Fruit fly (Drosophila melanogaster) whole organism, larva: ENCODE data around the gene Pcmt.

ENCODE experiments used
- noc ChIP-seq: fragments of 200-800 bp; sonication (Bioruptor generic); optimal IDR thresholded peaks from 3 replicates; lab custom pipeline; 2019; ENCODE audit warnings: missing biosample characterization, mild to moderate bottlenecking, missing genetic modification characterization, moderate library complexity

Gene Pcmt

dm6 chr3R:5568590-5568989 is 14.5 kb upstream of the Pcmt start, which contains the start of the genes CG2931 and Rheb:
Gene CG2931, minus strand, starts transcription at chr3R:5568615.
Gene Rheb, plus strand, starts transcription at chr3R:5568921.
- peak; percentile 23 for TF ChIP-seq noc (tag; lab: Kevin White, UChicago)

- TF ChIP-seq noc (tag; lab: Kevin White, UChicago): peak; percentile 88
These were observed 11.5 kb upstream of the Pcmt start for dm6 chr3R:5565623-5566022.

dm6 chr3R:5564775-5565190 is 10.7 kb upstream of the Pcmt start, which contains the start of the genes CG14671 and CG12746:
Gene CG14671, minus strand, starts transcription at chr3R:5564815.
Gene CG12746, plus strand, starts transcription at chr3R:5564865.
- TF ChIP-seq noc (tag; lab: Kevin White, UChicago): no peak

dm6 chr3R:5563420-5563819 is 9.3 kb upstream of the Pcmt start, which contains the start of gene Pi4KIIalpha:
Gene Pi4KIIalpha, minus strand, starts transcription at chr3R:5563652.
- no peak for TF ChIP-seq noc (tag; lab: Kevin White, UChicago)

- TF ChIP-seq noc (tag; lab: Kevin White, UChicago): no peak
These were observed 8.8 kb upstream of the Pcmt start for dm6 chr3R:5562956-5563355.

dm6 chr3R:5554852-5555251 is 736 bp upstream of the Pcmt start, which contains the start of gene Snm1:
Gene Snm1, plus strand, starts transcription at chr3R:5555084.
- TF ChIP-seq noc (tag; lab: Kevin White, UChicago): no peak

dm6 chr3R:5551593-5551992 is 2.5 kb downstream of the Pcmt start:
- TF ChIP-seq noc (tag; lab: Kevin White, UChicago): no peak

- no peak for TF ChIP-seq noc (tag; lab: Kevin White, UChicago)
These were observed 3.0 kb downstream of the Pcmt start, which contains the start of gene mia for dm6 chr3R:5551068-5551467. Gene mia, minus strand, starts transcription at chr3R:5551168.

dm6 chr3R:5550452-5550851 is 3.7 kb downstream of the Pcmt start:
- no peak for TF ChIP-seq noc (tag; lab: Kevin White, UChicago)

dm6 chr3R:5547464-5547943 is 6.6 kb downstream of the Pcmt start, which contains the start of gene CG2519:
Gene CG2519, minus strand, starts transcription at chr3R:5547775.
- TF ChIP-seq noc (tag; lab: Kevin White, UChicago): no peak

- no peak for TF ChIP-seq noc (tag; lab: Kevin White, UChicago)
These were observed 26.6 kb downstream of the Pcmt start for dm6 chr3R:5527563-5527962.

dm6 chr3R:5524804-5525203 is 29.3 kb downstream of the Pcmt start:
- no peak for TF ChIP-seq noc (tag; lab: Kevin White, UChicago)

- no peak for TF ChIP-seq noc (tag; lab: Kevin White, UChicago)
These were observed 31.0 kb downstream of the Pcmt start, which contains the start of the genes CG43845 and Nmdar1 for dm6 chr3R:5523070-5523637. Gene CG43845, minus strand, starts transcription at chr3R:5523120. Gene Nmdar1, minus strand, starts transcription at chr3R:5523328.

- no peak for TF ChIP-seq noc (tag; lab: Kevin White, UChicago)
These were observed 33.5 kb downstream of the Pcmt start for dm6 chr3R:5520566-5520965.

- TF ChIP-seq noc (tag; lab: Kevin White, UChicago): no peak
These were observed 34.3 kb downstream of the Pcmt start for dm6 chr3R:5519789-5520188.

- TF ChIP-seq noc (tag; lab: Kevin White, UChicago): no peak
These were observed 35.5 kb downstream of the Pcmt start for dm6 chr3R:5518627-5519026.

- TF ChIP-seq noc (tag; lab: Kevin White, UChicago): no peak
These were observed 36.3 kb downstream of the Pcmt start for dm6 chr3R:5517876-5518211.
